Worm (Caenorhabditis elegans) whole organism, L1 larva: Measurements from ENCODE around the gene srx-8.

Experiments
- C16A3.4 ChIP-seq: fragments of 150-350 bp; optimal IDR thresholded peaks from 2 replicates; lab custom pipeline; 2014; ENCODE audit warnings: missing biosample characterization, missing genetic modification characterization
- C34B4.2 ChIP-seq: sonication (generic microtip); optimal IDR thresholded peaks from 2 replicates; lab custom pipeline; 2017; ENCODE audit warnings: mild to moderate bottlenecking, missing genetic modification characterization, missing compliant biosample characterization
- F16B12.6 ChIP-seq: fragments of 150-350 bp; optimal IDR thresholded peaks from 2 replicates; lab custom pipeline; 2014; ENCODE audit warnings: missing biosample characterization, missing genetic modification characterization
- aha-1 ChIP-seq: fragments of 150-350 bp; optimal IDR thresholded peaks from 2 replicates; lab custom pipeline; 2014; ENCODE audit warnings: missing biosample characterization, missing genetic modification characterization
- blmp-1 ChIP-seq: fragments of 150-350 bp; optimal IDR thresholded peaks from 2 replicates; lab custom pipeline; 2014; ENCODE audit warnings: missing biosample characterization, missing genetic modification characterization
- ceh-90 ChIP-seq: sonication (generic microtip); optimal IDR thresholded peaks from 2 replicates; lab custom pipeline; 2016; ENCODE audit warnings: missing genetic modification characterization, missing compliant biosample characterization
- ces-1 ChIP-seq: fragments of 150-350 bp; optimal IDR thresholded peaks from 2 replicates; lab custom pipeline; 2014; ENCODE audit warnings: missing biosample characterization, missing genetic modification reagents, missing genetic modification characterization
- dpl-1 ChIP-seq, 3 experiments: fragments of 150-350 bp in 2 of 3; sonication (generic microtip) in 1 of 3; optimal IDR thresholded peaks; 2 replicates each; lab custom pipeline; 2014 to 2017; ENCODE audit warnings: missing biosample characterization in 3 of 3, missing genetic modification characterization in 3 of 3, missing genetic modification reagents in 3 of 3
- efl-3 ChIP-seq: fragments of 200-800 bp; sonication (Bioruptor generic); optimal IDR thresholded peaks from 2 replicates; lab custom pipeline; 2018; ENCODE audit warnings: mild to moderate bottlenecking, missing genetic modification characterization, missing compliant biosample characterization
- egl-13 ChIP-seq: sonication (generic microtip); optimal IDR thresholded peaks from 2 replicates; lab custom pipeline; 2016; ENCODE audit warnings: missing genotype, missing genetic modification reagents, missing genetic modification characterization, missing compliant biosample characterization
- egl-27 ChIP-seq, 2 experiments: fragments of 150-350 bp in 1 of 2; sonication (generic microtip); optimal IDR thresholded peaks; 3 replicates each; lab custom pipeline; 2017 to 2018; ENCODE audit warnings: missing biosample characterization in 2 of 2, missing genetic modification characterization in 2 of 2, missing genetic modification reagents in 2 of 2
- elt-2 ChIP-seq: sonication (generic microtip); optimal IDR thresholded peaks from 2 replicates; lab custom pipeline; 2016; ENCODE audit warnings: missing genetic modification characterization, mild to moderate bottlenecking, inconsistent platforms, missing compliant biosample characterization, missing genetic modification reagents
- elt-3 ChIP-seq, 6 experiments: fragments of 150-350 bp in 1 of 6; sonication (generic microtip); optimal IDR thresholded peaks; 2 replicates each; lab custom pipeline; 2017 to 2018; ENCODE audit warnings: missing biosample characterization in 6 of 6, missing genetic modification characterization in 6 of 6, inconsistent platforms in 1 of 6
- ets-5 ChIP-seq: fragments of 200-800 bp; sonication (Bioruptor generic); IDR thresholded peaks from 2 replicates; pipeline ENCODE4 v1.3.6; 2022; ENCODE audit warnings: missing genetic modification characterization, missing compliant biosample characterization
- fkh-10 ChIP-seq: sonication (generic microtip); optimal IDR thresholded peaks from 2 replicates; lab custom pipeline; 2017; ENCODE audit warnings: missing biosample characterization, missing genetic modification reagents, missing genetic modification characterization
- fkh-4 ChIP-seq: sonication (generic microtip); optimal IDR thresholded peaks from 2 replicates; lab custom pipeline; 2016; ENCODE audit warnings: missing compliant biosample characterization, missing genetic modification characterization, borderline replicate concordance
- fkh-8 ChIP-seq: sonication (generic microtip); optimal IDR thresholded peaks from 2 replicates; lab custom pipeline; 2016; ENCODE audit warnings: mild to moderate bottlenecking, missing genetic modification characterization, missing compliant biosample characterization
- fos-1 ChIP-seq: fragments of 150-350 bp; optimal IDR thresholded peaks from 2 replicates; lab custom pipeline; 2014; ENCODE audit warnings: missing biosample characterization, missing genetic modification characterization
- hpl-2 ChIP-seq: fragments of 150-350 bp; optimal IDR thresholded peaks from 2 replicates; lab custom pipeline; 2014; ENCODE audit warnings: missing biosample characterization, missing genetic modification reagents, missing genetic modification characterization
- isw-1 ChIP-seq: fragments of 200-800 bp; sonication (Bioruptor generic); IDR thresholded peaks from 2 replicates; pipeline ENCODE4 v1.3.6; 2022; ENCODE audit warnings: missing genetic modification characterization, missing compliant biosample characterization
- lin-13 ChIP-seq: fragments of 150-350 bp; optimal IDR thresholded peaks from 2 replicates; lab custom pipeline; 2014; ENCODE audit warnings: missing biosample characterization, missing genetic modification reagents, missing genetic modification characterization
- lin-35 ChIP-seq, 2 experiments: fragments of 150-350 bp; optimal IDR thresholded peaks; 2 replicates each; lab custom pipeline; 2014; ENCODE audit warnings: missing biosample characterization in 2 of 2, missing genetic modification characterization in 2 of 2, missing genetic modification reagents in 2 of 2
- lir-3 ChIP-seq: sonication (generic microtip); optimal IDR thresholded peaks from 2 replicates; lab custom pipeline; 2016; ENCODE audit warnings: mild to moderate bottlenecking, missing genetic modification characterization, moderate library complexity, missing compliant biosample characterization; ENCODE audit not compliant: poor library complexity
- mdl-1 ChIP-seq, 2 experiments: fragments of 150-350 bp; optimal IDR thresholded peaks; 2 replicates each; lab custom pipeline; 2014 to 2017; ENCODE audit warnings: missing biosample characterization in 2 of 2, missing genetic modification characterization in 2 of 2, inconsistent platforms in 1 of 2
- nhr-47 ChIP-seq: sonication (generic microtip); optimal IDR thresholded peaks from 2 replicates; lab custom pipeline; 2016; ENCODE audit warnings: mild to moderate bottlenecking, missing genetic modification characterization, moderate library complexity, missing compliant biosample characterization
- nhr-76 ChIP-seq: sonication (generic microtip); optimal IDR thresholded peaks from 2 replicates; lab custom pipeline; 2017; ENCODE audit warnings: missing biosample characterization, missing genetic modification characterization
- nhr-84 ChIP-seq: sonication (generic microtip); optimal IDR thresholded peaks from 2 replicates; lab custom pipeline; 2017; ENCODE audit warnings: missing biosample characterization, missing genetic modification characterization
- nhr-85 ChIP-seq: sonication (generic microtip); peaks from one replicate; lab custom pipeline; 2016; ENCODE audit warnings: missing genetic modification characterization, inconsistent platforms, missing compliant biosample characterization
- nhr-90 ChIP-seq: sonication (generic microtip); optimal IDR thresholded peaks from 2 replicates; lab custom pipeline; 2016; ENCODE audit warnings: mild to moderate bottlenecking, missing genetic modification characterization, missing compliant biosample characterization; ENCODE audit not compliant: poor library complexity
- pag-3 ChIP-seq: sonication (generic microtip); optimal IDR thresholded peaks from 2 replicates; lab custom pipeline; 2017; ENCODE audit warnings: missing genetic modification characterization, mild to moderate bottlenecking, missing compliant biosample characterization, antibody characterized with exemption, borderline replicate concordance; ENCODE audit not compliant: insufficient read depth
- pqm-1 ChIP-seq: sonication (generic microtip); optimal IDR thresholded peaks from 3 replicates; lab custom pipeline; 2017; ENCODE audit warnings: missing biosample characterization, missing genetic modification characterization
- skn-1 ChIP-seq: fragments of 150-350 bp; optimal IDR thresholded peaks from 2 replicates; lab custom pipeline; 2014; ENCODE audit warnings: missing biosample characterization, missing genetic modification characterization
- snpc-4 ChIP-seq: fragments of 150-350 bp; optimal IDR thresholded peaks from 2 replicates; lab custom pipeline; 2014; ENCODE audit warnings: missing biosample characterization, missing genetic modification characterization
- sptf-1 ChIP-seq: fragments of 150-350 bp; optimal IDR thresholded peaks from 2 replicates; lab custom pipeline; 2014; ENCODE audit warnings: missing biosample characterization, missing genetic modification characterization
- sup-37 ChIP-seq: fragments of 200-800 bp; sonication (Bioruptor generic); optimal IDR thresholded peaks from 2 replicates; lab custom pipeline; 2018; ENCODE audit warnings: mild to moderate bottlenecking, missing genetic modification characterization, missing compliant biosample characterization
- swsn-7 ChIP-seq: sonication (generic microtip); optimal IDR thresholded peaks from 2 replicates; lab custom pipeline; 2016; ENCODE audit warnings: missing genetic modification characterization, missing compliant biosample characterization
- tbx-2 ChIP-seq: sonication (generic microtip); optimal IDR thresholded peaks from 2 replicates; lab custom pipeline; 2016; ENCODE audit warnings: missing genetic modification characterization, missing compliant biosample characterization
- xbp-1 ChIP-seq: sonication (generic microtip); optimal IDR thresholded peaks from 2 replicates; lab custom pipeline; 2016; ENCODE audit warnings: missing genetic modification characterization, missing compliant biosample characterization
- ztf-11 ChIP-seq, 2 experiments: sonication (generic microtip); optimal IDR thresholded peaks; 2 replicates each; lab custom pipeline; 2016 to 2017; ENCODE audit warnings: missing genetic modification characterization in 2 of 2, missing biosample characterization in 1 of 2, missing compliant biosample characterization in 1 of 2

Gene srx-8

ce11 chrV:581616-582015, 25.7 kb upstream of the srx-8 start, which contains the start of gene nstp-7:
TSS of gene nstp-7 (plus strand) at chrV:581916.
- TF ChIP-seq pag-3 (tag; lab: Kevin White, UChicago) = no peak
- no peak for TF ChIP-seq nhr-85
- TF ChIP-seq swsn-7 = no peak
- TF ChIP-seq efl-3 (GFP tag; lab: Kevin White, UChicago) = no peak
- TF ChIP-seq nhr-90 = no peak
- no peak for TF ChIP-seq sptf-1 (tag; lab: Kevin White, UChicago)
- no peak for TF ChIP-seq nhr-84 (tag; lab: Kevin White, UChicago)
- TF ChIP-seq fkh-8 (tag; lab: Kevin White, UChicago) = no peak
- no peak for TF ChIP-seq lin-35 (GFP tag; optimal IDR thresholded peaks at IDR 0.05; lab: Kevin White, UChicago)
- TF ChIP-seq lir-3 (tag; lab: Kevin White, UChicago) = no peak
- TF ChIP-seq blmp-1 = no peak
- no peak for TF ChIP-seq sup-37 (GFP tag; lab: Kevin White, UChicago)
- TF ChIP-seq F16B12.6 (tag; lab: Kevin White, UChicago) = no peak
- TF ChIP-seq dpl-1 (GFP tag; optimal IDR thresholded peaks at IDR 0.05; lab: Kevin White, UChicago) = no peak
- no peak for TF ChIP-seq tbx-2
- TF ChIP-seq snpc-4 = no peak
- TF ChIP-seq isw-1 = no peak
- no peak for TF ChIP-seq fkh-4 (tag; lab: Kevin White, UChicago)
- no peak for TF ChIP-seq fkh-10 (GFP tag; lab: Kevin White, UChicago)
- TF ChIP-seq mdl-1 (tag; optimal IDR thresholded peaks at IDR 0.05; lab: Kevin White, UChicago) = no peak

ce11 chrV:578977-579376, 23.0 kb upstream of the srx-8 start, which contains the start of gene K06H6.4:
TSS of gene K06H6.4 (plus strand) at chrV:579277.
- no peak for TF ChIP-seq ces-1 (GFP tag; lab: Kevin White, UChicago)
- TF ChIP-seq tbx-2 = no peak
- peak; percentile 29 for TF ChIP-seq blmp-1

- TF ChIP-seq hpl-2 (GFP tag; lab: Kevin White, UChicago) (no peak), lir-3 (tag; lab: Kevin White, UChicago) (no peak), ceh-90 (no peak), elt-2 (no peak), nhr-47 (tag; lab: Kevin White, UChicago) (no peak), egl-13 (tag; lab: Kevin White, UChicago) (no peak), xbp-1 (tag; lab: Kevin White, UChicago) (no peak), snpc-4 (no peak), skn-1 (tag; lab: Kevin White, UChicago) (no peak), C16A3.4 (tag; lab: Kevin White, UChicago) (no peak), nhr-90 (no peak), tbx-2 (no peak), nhr-76 (tag; lab: Kevin White, UChicago) (no peak), lin-35 (GFP tag; optimal IDR thresholded peaks at IDR 0.05; lab: Kevin White, UChicago) (no peak), pqm-1 (tag; lab: Kevin White, UChicago) (no peak), ztf-11 (tag; optimal IDR thresholded peaks at IDR 0.05; lab: Kevin White, UChicago) (no peak), sup-37 (GFP tag; lab: Kevin White, UChicago) (no peak)
- TF ChIP-seq, all 84 proteins: peak for 0
Observed at ce11 chrV:576918-577317, 21.0 kb upstream of the srx-8 start.

- TF ChIP-seq lir-3 (tag; lab: Kevin White, UChicago) (no peak), F16B12.6 (tag; lab: Kevin White, UChicago) (no peak), aha-1 (no peak), fos-1 (tag; lab: Kevin White, UChicago) (no peak), C34B4.2 (no peak), tbx-2 (no peak), nhr-76 (tag; lab: Kevin White, UChicago) (no peak), ets-5 (GFP tag; lab: Robert Waterston, UW) (no peak), lin-13 (GFP tag; lab: Kevin White, UChicago) (no peak), elt-3 (tag; optimal IDR thresholded peaks at IDR 0.05; lab: Kevin White, UChicago) (no peak), egl-27 (tag; optimal IDR thresholded peaks at IDR 0.05; lab: Kevin White, UChicago) (no peak), nhr-47 (tag; lab: Kevin White, UChicago) (no peak)
- TF ChIP-seq, all 84 proteins: peak for 0
Observed at ce11 chrV:576070-576469, 20.1 kb upstream of the srx-8 start, which contains the start of gene K06H6.5. TSS of gene K06H6.5 (plus strand) at chrV:576370.
